Worm (Caenorhabditis elegans) whole organism, L4 larva: ENCODE data around the gene F45G2.9.

Experiments
- aly-2 ChIP-seq: sonication (generic microtip); optimal IDR thresholded peaks from 2 replicates; lab custom pipeline; 2018; ENCODE audit warnings: missing biosample characterization, missing genetic modification characterization
- ces-1 ChIP-seq: fragments of 150-350 bp; sonication (generic microtip); optimal IDR thresholded peaks from 4 replicates; lab custom pipeline; 2014; ENCODE audit warnings: missing biosample characterization, missing genetic modification reagents, missing genetic modification characterization
- fos-1 ChIP-seq: fragments of 150-350 bp; optimal IDR thresholded peaks from 2 replicates; lab custom pipeline; 2014; ENCODE audit warnings: missing biosample characterization, missing genetic modification characterization
- hlh-30 ChIP-seq: sonication (generic microtip); optimal IDR thresholded peaks from 2 replicates; lab custom pipeline; 2017; ENCODE audit warnings: antibody characterized with exemption, mild to moderate bottlenecking, missing genetic modification characterization, missing compliant biosample characterization; ENCODE audit not compliant: insufficient read depth
- lim-7 ChIP-seq: fragments of 200-800 bp; sonication (Bioruptor generic); IDR thresholded peaks from 2 replicates; pipeline ENCODE4 v1.3.6; 2022; ENCODE audit warnings: missing genetic modification characterization, missing compliant biosample characterization
- lin-15B ChIP-seq: fragments of 150-350 bp; sonication (generic microtip); optimal IDR thresholded peaks from 3 replicates; lab custom pipeline; 2014; ENCODE audit warnings: missing biosample characterization, missing genetic modification characterization
- lin-38 ChIP-seq: fragments of 200-800 bp; sonication (Bioruptor generic); IDR thresholded peaks from 2 replicates; pipeline ENCODE4 v1.3.6; 2022; ENCODE audit warnings: missing genetic modification reagents, missing genetic modification characterization, missing compliant biosample characterization
- mdl-1 ChIP-seq, 2 experiments: fragments of 150-350 bp in 1 of 2; sonication (generic microtip) in 1 of 2; optimal IDR thresholded peaks; 2 replicates each; lab custom pipeline; 2014 to 2017; ENCODE audit warnings: missing biosample characterization in 2 of 2, missing genetic modification characterization in 2 of 2
- nhr-11 ChIP-seq: fragments of 150-350 bp; optimal IDR thresholded peaks from 2 replicates; lab custom pipeline; 2014; ENCODE audit warnings: missing biosample characterization, missing genetic modification characterization
- skn-1 ChIP-seq: fragments of 150-350 bp; optimal IDR thresholded peaks from 2 replicates; lab custom pipeline; 2014; ENCODE audit warnings: missing biosample characterization, missing genetic modification characterization
- snpc-4 ChIP-seq: fragments of 150-350 bp; optimal IDR thresholded peaks from 2 replicates; lab custom pipeline; 2014; ENCODE audit warnings: missing biosample characterization, missing genetic modification characterization
- zag-1 ChIP-seq: fragments of 150-350 bp; optimal IDR thresholded peaks from 2 replicates; lab custom pipeline; 2014; ENCODE audit warnings: missing biosample characterization, missing genetic modification characterization

ce11 chrIII:13427817-13428216 is 8.9 kb downstream of the F45G2.9 start:
- TF ChIP-seq skn-1, result no peak
- TF ChIP-seq lin-15B (tag; lab: Kevin White, UChicago), result no peak
- TF ChIP-seq aly-2, result no peak
- no peak for TF ChIP-seq zag-1 (tag; lab: Kevin White, UChicago)
- no peak for TF ChIP-seq hlh-30 (tag; lab: Kevin White, UChicago)
- TF ChIP-seq nhr-11 (tag; lab: Kevin White, UChicago), result no peak
- TF ChIP-seq lim-7 (GFP tag; lab: Robert Waterston, UW), result no peak
- no peak for TF ChIP-seq snpc-4 (tag; lab: Kevin White, UChicago)
- TF ChIP-seq ces-1 (GFP tag; lab: Kevin White, UChicago), result no peak
- TF ChIP-seq mdl-1 (tag; optimal IDR thresholded peaks at IDR 0.05; lab: Kevin White, UChicago), result no peak
- TF ChIP-seq fos-1, result no peak
- TF ChIP-seq lin-38 (GFP tag; lab: Robert Waterston, UW), result no peak
